Worm (Caenorhabditis elegans): ENCODE results near the gene glb-34.
"Not testable (repeated sequence)": the region's sequence is repeated elsewhere in the genome, so short reads cannot be mapped to it uniquely, and the experiment has no call there.

The glb-34 gene

DNA sequence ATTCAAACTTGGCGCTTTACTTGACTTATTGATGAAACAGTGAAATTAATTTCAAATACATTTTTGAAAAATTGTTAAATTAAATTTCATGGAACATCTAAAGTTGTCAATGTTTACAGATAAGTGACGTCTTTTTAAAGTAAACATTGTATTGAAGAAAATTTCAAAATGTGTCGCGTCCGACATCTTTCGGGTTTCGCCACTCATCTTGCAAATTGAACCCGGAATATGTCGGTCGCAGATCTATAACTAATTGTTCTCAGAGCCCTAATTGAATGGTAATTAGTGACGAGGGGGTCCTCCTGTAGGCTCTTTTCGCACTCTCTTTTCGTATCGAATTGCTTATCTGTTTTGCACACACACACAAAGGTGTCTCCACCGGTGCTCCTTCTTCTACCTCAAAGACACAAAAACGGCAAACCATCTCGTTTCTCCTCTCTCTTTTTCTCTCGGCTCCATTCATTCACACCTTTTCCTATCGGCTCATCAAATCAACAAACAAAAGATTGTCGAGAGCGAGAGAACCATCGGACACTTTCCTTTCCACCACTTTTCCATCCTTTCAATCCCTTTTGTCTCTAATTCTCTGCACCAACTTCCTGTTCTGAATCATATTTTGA is 9.7 kb downstream of the glb-34 start:
- TF ChIP-seq nhr-85 (tag) (peak; percentile 20), egl-27 (tag; optimal IDR thresholded peaks at IDR 0.05) (no peak), efl-1 (optimal IDR thresholded peaks at IDR 0.05) (no peak), efl-1 (GFP tag; optimal IDR thresholded peaks at IDR 0.05 in 1 of 2) (no peak), nhr-11 (tag; optimal IDR thresholded peaks at IDR 0.05) (no peak), elt-2 (tag; optimal IDR thresholded peaks at IDR 0.05) (peak; percentile 32), snpc-4 (tag; optimal IDR thresholded peaks at IDR 0.05) (peak; percentile 43), efl-3 (GFP tag; optimal IDR thresholded peaks at IDR 0.05) (no peak)

DNA sequence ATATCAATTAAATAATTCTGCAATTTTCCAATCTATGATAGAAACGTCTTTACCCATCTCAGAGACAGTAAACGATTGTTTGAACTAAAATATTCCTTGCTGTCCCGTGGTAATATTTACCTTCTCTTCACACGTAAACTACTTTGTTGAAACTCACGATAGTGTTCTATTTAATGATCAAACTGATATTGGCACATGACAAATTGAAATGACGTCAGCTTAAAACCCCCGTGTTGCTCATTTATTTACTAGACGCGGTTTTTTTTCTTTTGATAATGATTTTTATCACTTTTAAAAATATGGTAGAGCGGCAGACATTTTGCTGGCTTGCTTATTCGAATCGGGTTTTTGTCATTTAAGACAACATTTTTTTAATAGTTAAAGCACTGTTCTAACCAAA is 10.8 kb downstream of the glb-34 start:
- no peak for TF ChIP-seq aly-2 (tag; optimal IDR thresholded peaks at IDR 0.05)
- peak; percentile 16 for TF ChIP-seq nhr-85 (tag)
- peak; percentile 81 for TF ChIP-seq elt-2 (tag; optimal IDR thresholded peaks at IDR 0.05)

DNA sequence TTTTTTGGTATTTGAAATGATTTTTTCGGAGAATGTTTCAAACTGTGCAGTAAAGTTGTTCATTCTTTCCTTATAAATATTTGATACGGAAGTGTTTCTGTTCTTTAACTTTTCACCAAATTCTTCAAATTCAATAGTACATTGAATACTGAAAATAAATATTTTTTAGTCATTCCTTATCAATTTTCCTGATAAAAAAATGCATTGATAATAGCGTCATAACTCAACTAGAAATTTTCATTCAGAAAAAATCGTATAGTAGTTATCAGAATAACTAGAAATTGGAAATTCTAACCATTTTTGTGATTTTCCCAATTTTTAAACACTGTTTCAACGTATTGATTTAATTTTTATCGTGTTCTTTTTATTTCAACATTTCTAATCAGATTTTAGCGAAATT is 13.2 kb downstream of the glb-34 start:
- TF ChIP-seq ceh-88 (GFP tag; IDR thresholded peaks at IDR 0.05), result no peak
- TF ChIP-seq egl-13 (tag; optimal IDR thresholded peaks at IDR 0.05), result no peak
- TF ChIP-seq elt-2 (tag; optimal IDR thresholded peaks at IDR 0.05), result peak; percentile 15
- no peak for TF ChIP-seq efl-1 (optimal IDR thresholded peaks at IDR 0.05)
- TF ChIP-seq efl-1 (GFP tag; optimal IDR thresholded peaks at IDR 0.05 in 1 of 2), result peak in 1 of 2 experiments; percentile 31
- TF ChIP-seq ceh-90 (tag; optimal IDR thresholded peaks at IDR 0.05), result no peak

DNA sequence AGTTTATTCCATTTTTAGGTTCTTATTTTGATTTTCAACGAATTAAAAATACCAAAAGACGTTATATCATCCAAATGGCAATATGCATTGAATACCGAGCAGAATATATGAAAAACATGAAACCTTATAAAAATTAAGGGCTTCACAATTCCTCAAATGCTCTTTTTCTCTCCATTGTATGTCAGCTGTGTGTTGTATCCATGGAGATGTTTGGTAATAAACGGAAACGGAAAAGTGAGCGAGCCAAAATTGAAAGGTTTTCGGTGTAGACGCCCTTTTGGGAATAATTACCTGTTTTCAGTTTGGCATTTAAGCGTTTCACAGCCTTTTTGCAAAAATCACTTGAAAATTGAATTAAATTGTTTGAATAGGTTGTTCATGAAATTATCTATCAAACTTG is 14.9 kb downstream of the glb-34 start:
- TF ChIP-seq fkh-8 (tag; optimal IDR thresholded peaks at IDR 0.05) (peak; percentile 69), pax-3 (tag; optimal IDR thresholded peaks at IDR 0.05) (no peak), tlp-1 (tag; optimal IDR thresholded peaks at IDR 0.05) (no peak), egl-27 (tag; optimal IDR thresholded peaks at IDR 0.05) (no peak), dpl-1 (GFP tag; optimal IDR thresholded peaks at IDR 0.05) (no peak)

DNA sequence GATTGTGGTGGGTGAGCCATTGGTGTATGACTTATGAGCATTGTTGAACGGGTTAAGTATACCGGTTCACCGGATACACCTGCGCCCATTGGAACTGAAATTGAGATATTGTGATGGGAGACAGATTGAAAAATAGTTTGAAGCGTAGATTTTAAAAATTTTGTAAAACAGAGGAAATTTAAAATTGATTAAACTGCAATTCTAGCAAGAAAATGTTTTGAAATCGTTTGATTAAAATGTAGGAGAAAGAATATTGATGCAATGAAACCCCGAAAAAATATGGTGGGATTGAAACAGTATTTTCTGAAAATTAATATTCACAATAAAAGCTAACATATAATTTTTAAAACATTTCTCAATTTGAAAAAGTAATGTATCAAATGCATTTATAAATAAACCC is 17.7 kb downstream of the glb-34 start, which contains the start of gene Y57G11B.6:
Gene Y57G11B.6, minus strand, starts transcription at position 101 of the 400 bp plus-strand sequence.
- TF ChIP-seq sox-4 (tag; optimal IDR thresholded peaks at IDR 0.05) (no peak), elt-3 (tag; optimal IDR thresholded peaks at IDR 0.05) (no peak), aha-1 (tag; optimal IDR thresholded peaks at IDR 0.05) (no peak), vab-15 (tag; optimal IDR thresholded peaks at IDR 0.05) (no peak), F16B12.6 (tag; optimal IDR thresholded peaks at IDR 0.05) (no peak), nhr-20 (tag; optimal IDR thresholded peaks at IDR 0.05) (no peak)

DNA sequence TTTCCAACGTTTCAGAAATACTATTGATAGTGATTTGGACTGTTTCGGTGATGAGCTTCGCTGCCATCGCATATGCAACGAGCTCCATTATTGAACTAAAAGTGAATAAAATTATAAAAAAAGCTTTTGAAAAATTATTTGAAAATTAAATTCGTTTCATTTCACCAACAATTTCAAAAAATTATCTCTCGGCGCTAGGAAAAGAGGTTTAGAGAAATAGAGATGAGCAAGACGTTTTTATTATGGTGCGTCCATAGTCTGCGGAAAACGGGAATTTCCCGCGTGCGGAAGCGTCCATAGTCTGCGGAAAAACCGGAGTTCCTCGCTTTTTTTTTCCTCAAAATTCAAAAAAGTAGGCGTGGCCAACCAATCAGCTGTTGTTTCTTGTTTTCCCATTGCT is 20.6 kb downstream of the glb-34 start, which contains the start of gene pals-30:
Gene pals-30, minus strand, starts transcription at position 101 of the 400 bp plus-strand sequence.
- TF ChIP-seq efl-3 (GFP tag; optimal IDR thresholded peaks at IDR 0.05); ets-5 (GFP tag; IDR thresholded peaks at IDR 0.05); nhr-20 (tag; optimal IDR thresholded peaks at IDR 0.05): not testable (repeated sequence)

DNA sequence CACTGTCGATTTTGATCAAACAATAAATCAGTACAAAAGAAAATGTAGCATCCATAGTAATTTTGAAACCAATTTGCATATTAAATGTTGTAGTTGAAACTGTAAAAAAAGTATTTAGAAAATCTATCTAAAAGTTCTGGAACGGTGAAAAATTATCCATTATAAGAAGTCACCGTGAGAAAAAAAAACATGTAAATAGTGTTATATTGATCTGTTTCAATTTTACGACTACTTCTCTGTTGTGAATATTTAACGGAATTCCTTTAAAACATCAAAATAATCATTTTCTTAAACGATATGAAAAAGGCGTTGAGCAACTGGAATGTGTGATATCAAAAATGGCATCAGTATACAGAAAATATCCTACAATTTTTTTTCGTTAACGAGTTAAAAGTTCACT is 23.2 kb downstream of the glb-34 start, which contains the start of gene T27E7.9:
Gene T27E7.9, minus strand, starts transcription at position 101 of the 400 bp plus-strand sequence.
- TF ChIP-seq ceh-90 (tag; optimal IDR thresholded peaks at IDR 0.05) (no peak), hlh-17 (GFP tag; optimal IDR thresholded peaks at IDR 0.05; ENCODE audit: borderline replicate concordance) (no peak), ceh-8 (GFP tag; optimal IDR thresholded peaks at IDR 0.05) (no peak), irx-1 (tag; optimal IDR thresholded peaks at IDR 0.05) (no peak), ces-1 (GFP tag; optimal IDR thresholded peaks at IDR 0.05) (no peak)

DNA sequence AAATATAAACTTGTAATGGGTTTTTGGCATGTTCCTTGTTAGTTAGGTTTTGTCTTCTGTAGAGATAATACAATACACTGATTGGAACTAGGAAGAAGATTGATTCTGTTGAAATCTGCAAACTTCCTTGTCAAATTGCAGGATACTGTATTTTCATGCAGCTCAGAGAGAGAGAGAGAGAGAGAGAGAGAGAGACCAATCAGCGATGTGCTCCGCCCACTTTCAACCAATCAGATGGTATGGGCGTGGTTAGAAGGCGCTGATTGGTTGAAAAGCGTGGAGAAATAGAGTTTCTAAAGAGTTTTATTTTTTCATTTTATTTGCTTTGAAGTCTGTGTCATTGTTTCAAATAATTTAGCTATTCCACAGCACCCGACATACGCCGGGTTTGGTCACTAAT is 25.2 kb downstream of the glb-34 start:
- TF ChIP-seq elt-3 (tag; optimal IDR thresholded peaks at IDR 0.05) (no peak), fkh-4 (tag; optimal IDR thresholded peaks at IDR 0.05; ENCODE audit: borderline replicate concordance) (no peak), egl-13 (tag; optimal IDR thresholded peaks at IDR 0.05) (no peak), sptf-1 (tag; optimal IDR thresholded peaks at IDR 0.05) (no peak), fkh-10 (GFP tag; optimal IDR thresholded peaks at IDR 0.05) (no peak), lsy-2 (tag; optimal IDR thresholded peaks at IDR 0.05) (no peak), tbx-2 (tag; optimal IDR thresholded peaks at IDR 0.05) (no peak), vab-15 (tag; optimal IDR thresholded peaks at IDR 0.05) (no peak), isw-1 (GFP tag; IDR thresholded peaks at IDR 0.05) (no peak), skn-1 (tag; optimal IDR thresholded peaks at IDR 0.05) (no peak)

All from whole organism, L1 larva.